Fruit fly (Drosophila melanogaster) whole organism, embryonic: ENCODE measurements around the gene nAChRalpha7.

ENCODE experiments used
- Abd-B ChIP-seq: fragments of 200-800 bp; sonication (Bioruptor generic); optimal IDR thresholded peaks from 2 replicates; lab custom pipeline; 2018; ENCODE audit warnings: missing biosample characterization, mild to moderate bottlenecking, missing genetic modification characterization, moderate library complexity
- Aef1 ChIP-seq: fragments of 200-800 bp; sonication (Bioruptor generic); IDR thresholded peaks from 3 replicates; pipeline ENCODE4 v1.3.6; 2022; ENCODE audit warnings: missing biosample characterization, missing genetic modification characterization
- Awh ChIP-seq: fragments of 200-800 bp; sonication (Bioruptor generic); IDR thresholded peaks from 2 replicates; pipeline ENCODE4, ENCODE4 v1.3.6; 2022; ENCODE audit warnings: missing biosample characterization, missing genetic modification characterization
- CG11093 ChIP-seq: fragments of 200-800 bp; sonication (Bioruptor generic); IDR thresholded peaks from 3 replicates; pipeline ENCODE4 v1.3.6; 2022; ENCODE audit warnings: missing biosample characterization, missing genetic modification characterization
- CG13424 ChIP-seq: fragments of 200-800 bp; sonication (Bioruptor generic); optimal IDR thresholded peaks from 2 replicates; lab custom pipeline; 2019; ENCODE audit warnings: missing biosample characterization, mild to moderate bottlenecking, missing genetic modification characterization, moderate library complexity
- CG1647 ChIP-seq: fragments of 200-800 bp; sonication (Bioruptor generic); optimal IDR thresholded peaks from 3 replicates; lab custom pipeline; 2016; ENCODE audit warnings: missing biosample characterization, missing genetic modification characterization
- CG1792 ChIP-seq: fragments of 200-800 bp; sonication (Bioruptor generic); optimal IDR thresholded peaks from 2 replicates; lab custom pipeline; 2016; ENCODE audit warnings: missing biosample characterization, missing genetic modification characterization
- CG18262 ChIP-seq: fragments of 200-800 bp; optimal IDR thresholded peaks from 3 replicates; lab custom pipeline; 2019; ENCODE audit warnings: missing biosample characterization, mild to moderate bottlenecking, missing genetic modification characterization, moderate library complexity
- CG18764 ChIP-seq: fragments of 200-800 bp; sonication (Bioruptor generic); optimal IDR thresholded peaks from 3 replicates; lab custom pipeline; 2016; ENCODE audit warnings: missing biosample characterization, missing genetic modification characterization
- CG2678 ChIP-seq: fragments of 200-800 bp; sonication (Bioruptor generic); optimal IDR thresholded peaks from 3 replicates; lab custom pipeline; 2019; ENCODE audit warnings: missing biosample characterization, mild to moderate bottlenecking, missing genetic modification characterization, moderate library complexity
- CG34224 ChIP-seq: fragments of 200-800 bp; sonication (Bioruptor generic); IDR thresholded peaks from 3 replicates; pipeline ENCODE4 v1.3.6; 2022; ENCODE audit warnings: missing biosample characterization, missing genetic modification characterization; ENCODE audit not compliant: partially characterized antibody
- CG4730 ChIP-seq: fragments of 200-800 bp; sonication (Bioruptor generic); IDR thresholded peaks from 2 replicates; pipeline ENCODE4 v1.3.6; 2022; ENCODE audit warnings: missing biosample characterization, missing genetic modification characterization
- CG9609 ChIP-seq: fragments of 200-800 bp; sonication (Bioruptor generic); optimal IDR thresholded peaks from 3 replicates; lab custom pipeline; 2016; ENCODE audit warnings: missing biosample characterization, missing genetic modification characterization
- CG9817 ChIP-seq: fragments of 200-800 bp; sonication (Bioruptor generic); optimal IDR thresholded peaks from 2 replicates; lab custom pipeline; 2018; ENCODE audit warnings: missing biosample characterization, mild to moderate bottlenecking, missing genetic modification characterization, moderate library complexity
- CHES-1-like ChIP-seq: fragments of 200-800 bp; sonication (Bioruptor generic); optimal IDR thresholded peaks from 2 replicates; lab custom pipeline; 2016; ENCODE audit warnings: missing biosample characterization, missing genetic modification characterization
- E2f1 ChIP-seq: fragments of 200-800 bp; sonication (Bioruptor generic); IDR thresholded peaks from 2 replicates; pipeline ENCODE4 v1.3.6; 2022; ENCODE audit warnings: missing biosample characterization, missing genetic modification characterization
- ERR ChIP-seq: fragments of 200-800 bp; sonication (Bioruptor generic); optimal IDR thresholded peaks from 2 replicates; lab custom pipeline; 2016; ENCODE audit warnings: missing biosample characterization, missing genetic modification characterization
- Elba2 ChIP-seq: fragments of 200-800 bp; sonication (Bioruptor generic); optimal IDR thresholded peaks from 3 replicates; lab custom pipeline; 2016; ENCODE audit warnings: missing biosample characterization, missing genetic modification characterization
- Hand ChIP-seq: fragments of 200-800 bp; sonication (Bioruptor generic); optimal IDR thresholded peaks from 2 replicates; lab custom pipeline; 2017; ENCODE audit warnings: mild to moderate bottlenecking, missing biosample characterization, missing genetic modification reagents, missing genetic modification characterization
- Hmx ChIP-seq: fragments of 200-800 bp; sonication (Bioruptor generic); optimal IDR thresholded peaks from 2 replicates; lab custom pipeline; 2016; ENCODE audit warnings: missing biosample characterization, missing genetic modification characterization
- Hr78 ChIP-seq, 2 experiments: fragments of 200-800 bp in 1 of 2; fragments of >200 bp in 1 of 2; sonication (Bioruptor generic) in 1 of 2; optimal IDR thresholded peaks; 2 replicates each; lab custom pipeline; 2017 to 2019; ENCODE audit warnings: missing biosample characterization in 2 of 2, missing genetic modification characterization in 2 of 2, mild to moderate bottlenecking in 1 of 2, moderate library complexity in 1 of 2
- Mrtf ChIP-seq: fragments of 200-800 bp; sonication (Bioruptor generic); IDR thresholded peaks from 3 replicates; pipeline ENCODE4 v1.3.6; 2022; ENCODE audit warnings: missing biosample characterization, missing genetic modification characterization
- Nf-YA ChIP-seq: fragments of 200-800 bp; sonication (Bioruptor generic); IDR thresholded peaks from 2 replicates; pipeline ENCODE4 v1.3.6; 2022; ENCODE audit warnings: missing biosample characterization, missing genetic modification characterization
- NfI ChIP-seq: fragments of 200-800 bp; sonication (Bioruptor generic); optimal IDR thresholded peaks from 3 replicates; lab custom pipeline; 2018; ENCODE audit warnings: missing biosample characterization, mild to moderate bottlenecking, missing genetic modification characterization, moderate library complexity
- Oli ChIP-seq: fragments of 200-800 bp; sonication (Bioruptor generic); optimal IDR thresholded peaks from 2 replicates; lab custom pipeline; 2018; ENCODE audit warnings: missing biosample characterization, mild to moderate bottlenecking, missing genetic modification characterization, moderate library complexity
- bab2 ChIP-seq: fragments of 200-800 bp; sonication (Bioruptor generic); optimal IDR thresholded peaks from 2 replicates; lab custom pipeline; 2016; ENCODE audit warnings: missing biosample characterization, missing genetic modification characterization
- crc ChIP-seq: fragments of 200-800 bp; sonication (Bioruptor generic); optimal IDR thresholded peaks from 2 replicates; lab custom pipeline; 2016; ENCODE audit warnings: missing biosample characterization, missing genetic modification characterization
- dan ChIP-seq: fragments of 200-800 bp; sonication (Bioruptor generic); IDR thresholded peaks from 2 replicates; pipeline ENCODE4 v1.3.6; 2022; ENCODE audit warnings: missing biosample characterization, missing genetic modification characterization
- ems ChIP-seq: fragments of 200-800 bp; sonication (Bioruptor generic); optimal IDR thresholded peaks from 3 replicates; lab custom pipeline; 2016; ENCODE audit warnings: missing biosample characterization, missing genetic modification characterization
- fd3F ChIP-seq: fragments of 200-800 bp; sonication (Bioruptor generic); optimal IDR thresholded peaks from 2 replicates; lab custom pipeline; 2018; ENCODE audit warnings: missing biosample characterization, mild to moderate bottlenecking, missing genetic modification characterization, moderate library complexity
- gce ChIP-seq: fragments of 200-800 bp; sonication (Bioruptor generic); IDR thresholded peaks from 3 replicates; pipeline ENCODE4 v1.3.6; 2022; ENCODE audit warnings: missing biosample characterization, missing genetic modification characterization
- gem ChIP-seq: fragments of 200-800 bp; sonication (Bioruptor generic); optimal IDR thresholded peaks from 2 replicates; lab custom pipeline; 2019; ENCODE audit warnings: missing biosample characterization, mild to moderate bottlenecking, missing genetic modification characterization, moderate library complexity
- gsb ChIP-seq: fragments of 200-800 bp; sonication (Bioruptor generic); IDR thresholded peaks from 2 replicates; pipeline ENCODE4 v1.3.6; 2022; ENCODE audit warnings: missing biosample characterization, missing genetic modification characterization
- her ChIP-seq: fragments of 200-800 bp; sonication (Bioruptor generic); optimal IDR thresholded peaks from 2 replicates; lab custom pipeline; 2016; ENCODE audit warnings: missing biosample characterization, missing genetic modification characterization
- ind ChIP-seq: fragments of 200-800 bp; sonication (Bioruptor generic); optimal IDR thresholded peaks from 3 replicates; lab custom pipeline; 2016; ENCODE audit warnings: missing biosample characterization, missing genetic modification characterization
- kay ChIP-seq: fragments of 200-800 bp; sonication (Bioruptor generic); optimal IDR thresholded peaks from 2 replicates; lab custom pipeline; 2016; ENCODE audit warnings: missing biosample characterization, missing genetic modification characterization
- kni ChIP-seq: fragments of 200-800 bp; sonication (Bioruptor generic); optimal IDR thresholded peaks from 3 replicates; lab custom pipeline; 2017; ENCODE audit warnings: mild to moderate bottlenecking, missing biosample characterization, missing genetic modification reagents, missing genetic modification characterization
- lov ChIP-seq, 2 experiments: fragments of 200-800 bp in 1 of 2; fragments of >200 bp in 1 of 2; sonication (Bioruptor generic) in 1 of 2; IDR thresholded peaks in 1 of 2; optimal IDR thresholded peaks in 1 of 2; 2 replicates in 1 of 2; 3 replicates in 1 of 2; pipeline versions ENCODE4 v1.3.6 to Lab custom; 2017 to 2022; ENCODE audit warnings: missing biosample characterization in 1 of 2, missing genetic modification characterization in 1 of 2
- maf-S ChIP-seq: fragments of 200-800 bp; sonication (Bioruptor generic); optimal IDR thresholded peaks from 2 replicates; lab custom pipeline; 2016; ENCODE audit warnings: missing biosample characterization, missing genetic modification characterization
- nerfin-2 ChIP-seq: fragments of 200-800 bp; sonication (Bioruptor generic); IDR thresholded peaks from 2 replicates; pipeline ENCODE4 v1.3.6; 2022; ENCODE audit warnings: missing biosample characterization, missing genetic modification characterization; ENCODE audit not compliant: partially characterized antibody
- otp ChIP-seq: fragments of 200-800 bp; sonication (Bioruptor generic); IDR thresholded peaks from 3 replicates; pipeline ENCODE4, ENCODE4 v1.3.6; 2022; ENCODE audit warnings: missing biosample characterization, missing genetic modification characterization
- pho ChIP-seq: fragments of 200-800 bp; sonication (Bioruptor generic); optimal IDR thresholded peaks from 2 replicates; lab custom pipeline; 2016; ENCODE audit warnings: missing biosample characterization, missing genetic modification characterization
- row ChIP-seq: fragments of 200-800 bp; sonication (Bioruptor generic); IDR thresholded peaks from 3 replicates; pipeline ENCODE4 v1.3.6; 2022; ENCODE audit warnings: missing biosample characterization, missing genetic modification characterization
- sob ChIP-seq: fragments of 200-800 bp; sonication (Bioruptor generic); IDR thresholded peaks from 2 replicates; pipeline ENCODE4 v1.3.6; 2022; ENCODE audit warnings: missing biosample characterization, missing genetic modification characterization
- tio ChIP-seq: fragments of 200-800 bp; sonication (Bioruptor generic); optimal IDR thresholded peaks from 2 replicates; lab custom pipeline; 2017; ENCODE audit warnings: missing biosample characterization, missing genetic modification characterization, inconsistent platforms
- tna ChIP-seq: fragments of 200-800 bp; sonication (Bioruptor generic); IDR thresholded peaks from 2 replicates; pipeline ENCODE4 v1.3.6; 2022; ENCODE audit warnings: missing biosample characterization, missing genetic modification characterization; ENCODE audit not compliant: partially characterized antibody
- trem ChIP-seq: fragments of 200-800 bp; optimal IDR thresholded peaks from 3 replicates; lab custom pipeline; 2019; ENCODE audit warnings: missing biosample characterization, mild to moderate bottlenecking, missing genetic modification characterization, moderate library complexity
- ttk ChIP-seq: fragments of 200-800 bp; sonication (Bioruptor generic); IDR thresholded peaks from 2 replicates; pipeline ENCODE4 v2.1.2; 2022; ENCODE audit warnings: missing biosample characterization, missing genetic modification characterization
- unpg ChIP-seq: fragments of 200-800 bp; sonication (Bioruptor generic); optimal IDR thresholded peaks from 3 replicates; lab custom pipeline; 2018; ENCODE audit warnings: missing biosample characterization, mild to moderate bottlenecking, missing genetic modification characterization, moderate library complexity
- vvl ChIP-seq: fragments of 200-800 bp; sonication (Bioruptor generic); IDR thresholded peaks from 2 replicates; pipeline ENCODE4 v1.3.6; 2022; ENCODE audit warnings: missing biosample characterization, missing genetic modification characterization

The nAChRalpha7 gene

dm6 chrX:19361406-19361859 is 13.2 kb upstream of the nAChRalpha7 start (continued):
- TF ChIP-seq ems (GFP tag; lab: Kevin White, UChicago) (peak; percentile 59), trem (peak; percentile 3), Oli (tag; lab: Kevin White, UChicago) (peak; percentile 46), CG9817 (tag; lab: Kevin White, UChicago) (peak; percentile 10), her (GFP tag; lab: Kevin White, UChicago) (peak; percentile 58), kay (peak; percentile 25), CG1792 (GFP tag; lab: Kevin White, UChicago) (peak; percentile 27), Hr78 (GFP tag; optimal IDR thresholded peaks at IDR 0.05; lab: Kevin White, UChicago) (no peak), Elba2 (GFP tag; lab: Kevin White, UChicago) (peak; percentile 74), CG18262 (tag; lab: Kevin White, UChicago) (peak; percentile 75), unpg (GFP tag; lab: Kevin White, UChicago) (peak; percentile 51), fd3F (no peak), ERR (GFP tag; lab: Kevin White, UChicago) (no peak), tio (GFP tag; lab: Kevin White, UChicago) (peak; percentile 58), CG9609 (peak; percentile 56), Mrtf (GFP tag; lab: Robert Waterston, UW) (peak; percentile 64; the same call in 2 of the 3 replicates), E2f1 (GFP tag; lab: Robert Waterston, UW) (peak; percentile 37), Nf-YA (GFP tag; lab: Robert Waterston, UW) (no peak), ind (GFP tag; lab: Kevin White, UChicago) (peak; percentile 48), sob (GFP tag; lab: Robert Waterston, UW) (peak; percentile 61), tna (GFP tag; lab: Robert Waterston, UW) (no peak), Awh (GFP tag; lab: Robert Waterston, UW) (0 out of 2 replicates have a peak, but pooled peaks have one; percentile 10), CG4730 (GFP tag; lab: Robert Waterston, UW) (0 out of 2 replicates have a peak, but pooled peaks have one; percentile 22), CG18764 (GFP tag; lab: Kevin White, UChicago) (peak; percentile 46), pho (GFP tag; lab: Kevin White, UChicago) (peak; percentile 35), CHES-1-like (GFP tag; lab: Kevin White, UChicago) (peak; percentile 22), gce (GFP tag; lab: Robert Waterston, UW) (no peak), bab2 (GFP tag; lab: Kevin White, UChicago) (peak; percentile 65), kni (GFP tag; lab: Kevin White, UChicago) (no peak), CG2678 (peak; percentile 54), Hmx (GFP tag; lab: Kevin White, UChicago) (no peak), dan (GFP tag; lab: Robert Waterston, UW) (no peak), otp (GFP tag; lab: Robert Waterston, UW) (0 out of 3 replicates have a peak, but pooled peaks have one; percentile 29), maf-S (GFP tag; lab: Kevin White, UChicago) (no peak), Aef1 (no peak), ttk (GFP tag; lab: Robert Waterston, UW) (no peak), crc (GFP tag; lab: Kevin White, UChicago) (no peak), NfI (GFP tag; lab: Kevin White, UChicago) (peak; percentile 50), CG11093 (GFP tag; lab: Robert Waterston, UW) (no peak), nerfin-2 (GFP tag; lab: Robert Waterston, UW) (no peak), lov (optimal IDR thresholded peaks at IDR 0.05; lab: Kevin White, UChicago) (no peak), lov (GFP tag; IDR thresholded peaks at IDR 0.05; lab: Robert Waterston, UW) (no peak), vvl (GFP tag; lab: Robert Waterston, UW) (peak; percentile 46; the same call in 1 of the 2 replicates), CG1647 (GFP tag; lab: Kevin White, UChicago) (peak; percentile 17), Hand (peak; percentile 32), gsb (no peak), CG34224 (GFP tag; lab: Robert Waterston, UW) (no peak), gem (peak; percentile 78), row (GFP tag; lab: Robert Waterston, UW) (peak; percentile 60; the same call in 2 of the 3 replicates), CG13424 (tag; lab: Kevin White, UChicago) (peak; percentile 23), Abd-B (peak; percentile 25)
